Worm (Caenorhabditis elegans) whole organism, L2 larva: ENCODE results near the gene W10G11.2.
"Not testable (repeated sequence)": the region's sequence is repeated elsewhere in the genome, so short reads cannot be mapped to it uniquely, and the experiment has no call there.

Experiments
- C34F6.9 ChIP-seq: fragments of 150-350 bp; optimal IDR thresholded peaks from 2 replicates; lab custom pipeline; 2014; ENCODE audit warnings: missing biosample characterization, missing genetic modification characterization
- F13H6.1 ChIP-seq: sonication (generic microtip); optimal IDR thresholded peaks from 2 replicates; lab custom pipeline; 2016; ENCODE audit warnings: missing genetic modification characterization, missing compliant biosample characterization
- R02D3.7 ChIP-seq: fragments of 150-350 bp; optimal IDR thresholded peaks from 2 replicates; lab custom pipeline; 2014; ENCODE audit warnings: missing biosample characterization, missing genetic modification characterization
- Y55F3AM.14 ChIP-seq: fragments of 200-800 bp; sonication (Bioruptor generic); optimal IDR thresholded peaks from 2 replicates; lab custom pipeline; 2018; ENCODE audit warnings: mild to moderate bottlenecking, missing genetic modification characterization, missing compliant biosample characterization
- ZK546.5 ChIP-seq: sonication (generic microtip); optimal IDR thresholded peaks from 2 replicates; lab custom pipeline; 2017; ENCODE audit warnings: missing biosample characterization, missing genetic modification characterization
- alr-1 ChIP-seq: fragments of 150-350 bp; optimal IDR thresholded peaks from 2 replicates; lab custom pipeline; 2014; ENCODE audit warnings: missing biosample characterization, missing genetic modification characterization
- blmp-1 ChIP-seq: sonication (generic microtip); optimal IDR thresholded peaks from 2 replicates; lab custom pipeline; 2017; ENCODE audit warnings: missing genetic modification characterization, mild to moderate bottlenecking, missing compliant biosample characterization, antibody characterized with exemption, moderate library complexity; ENCODE audit not compliant: insufficient read depth
- ceh-16 ChIP-seq: fragments of 150-350 bp; optimal IDR thresholded peaks from 2 replicates; lab custom pipeline; 2014; ENCODE audit warnings: missing biosample characterization, missing genetic modification characterization
- crh-2 ChIP-seq: sonication (generic microtip); optimal IDR thresholded peaks from 2 replicates; lab custom pipeline; 2017; ENCODE audit warnings: missing biosample characterization, missing genetic modification characterization
- dmd-4 ChIP-seq: sonication (generic microtip); optimal IDR thresholded peaks from 2 replicates; lab custom pipeline; 2017; ENCODE audit warnings: missing biosample characterization, missing genetic modification characterization
- egl-27 ChIP-seq: sonication (generic microtip); optimal IDR thresholded peaks from 3 replicates; lab custom pipeline; 2017; ENCODE audit warnings: missing biosample characterization, missing genetic modification reagents, missing genetic modification characterization
- elt-1 ChIP-seq: fragments of 150-350 bp; optimal IDR thresholded peaks from 2 replicates; lab custom pipeline; 2014; ENCODE audit warnings: missing biosample characterization, missing genetic modification characterization
- fos-1 ChIP-seq: fragments of 150-350 bp; optimal IDR thresholded peaks from 2 replicates; lab custom pipeline; 2014; ENCODE audit warnings: missing biosample characterization, missing genetic modification characterization
- gmeb-1 ChIP-seq: fragments of 150-350 bp; optimal IDR thresholded peaks from 2 replicates; lab custom pipeline; 2014; ENCODE audit warnings: missing biosample characterization, missing genetic modification characterization
- lin-11 ChIP-seq: fragments of 150-350 bp; sonication (generic microtip); optimal IDR thresholded peaks from 2 replicates; lab custom pipeline; 2014; ENCODE audit warnings: missing biosample characterization, missing genetic modification characterization, inconsistent platforms, mixed read lengths
- lin-13 ChIP-seq: fragments of 150-350 bp; optimal IDR thresholded peaks from 2 replicates; lab custom pipeline; 2014; ENCODE audit warnings: missing biosample characterization, missing genetic modification reagents, missing genetic modification characterization
- lin-39 ChIP-seq: fragments of 150-350 bp; optimal IDR thresholded peaks from 2 replicates; lab custom pipeline; 2014; ENCODE audit warnings: missing biosample characterization, missing genetic modification reagents, missing genetic modification characterization
- lsy-2 ChIP-seq, 2 experiments: fragments of 150-350 bp in 1 of 2; sonication (generic microtip) in 1 of 2; optimal IDR thresholded peaks; 2 replicates each; lab custom pipeline; 2014 to 2017; ENCODE audit warnings: missing biosample characterization in 2 of 2, missing genetic modification characterization in 2 of 2
- mab-5 ChIP-seq: fragments of 150-350 bp; optimal IDR thresholded peaks from 2 replicates; lab custom pipeline; 2014; ENCODE audit warnings: missing biosample characterization, missing genetic modification characterization
- mbf-1 ChIP-seq: sonication (generic microtip); optimal IDR thresholded peaks from 2 replicates; lab custom pipeline; 2017; ENCODE audit warnings: missing biosample characterization, missing genetic modification characterization
- nhr-11 ChIP-seq: fragments of 150-350 bp; optimal IDR thresholded peaks from 2 replicates; lab custom pipeline; 2014; ENCODE audit warnings: missing biosample characterization, missing genetic modification characterization
- nhr-12 ChIP-seq: fragments of 150-350 bp; optimal IDR thresholded peaks from 2 replicates; lab custom pipeline; 2014; ENCODE audit warnings: missing biosample characterization, missing genetic modification characterization
- nhr-129 ChIP-seq: fragments of 150-350 bp; optimal IDR thresholded peaks from 2 replicates; lab custom pipeline; 2014; ENCODE audit warnings: missing biosample characterization, missing genetic modification characterization
- nhr-21 ChIP-seq: fragments of 150-350 bp; optimal IDR thresholded peaks from 2 replicates; lab custom pipeline; 2014; ENCODE audit warnings: missing biosample characterization, missing genetic modification characterization
- nhr-23 ChIP-seq: fragments of 150-350 bp; optimal IDR thresholded peaks from 2 replicates; lab custom pipeline; 2014; ENCODE audit warnings: missing biosample characterization, missing genetic modification reagents, missing genetic modification characterization
- nhr-237 ChIP-seq: fragments of 150-350 bp; optimal IDR thresholded peaks from 2 replicates; lab custom pipeline; 2014; ENCODE audit warnings: missing biosample characterization, missing genetic modification characterization
- nhr-25 ChIP-seq: fragments of 150-350 bp; sonication (generic microtip); optimal IDR thresholded peaks from 3 replicates; lab custom pipeline; 2014; ENCODE audit warnings: missing biosample characterization, missing genetic modification characterization
- skn-1 ChIP-seq: sonication (generic microtip); optimal IDR thresholded peaks from 2 replicates; lab custom pipeline; 2017; ENCODE audit warnings: missing biosample characterization, missing genetic modification characterization
- sma-3 ChIP-seq: sonication (generic microtip); optimal IDR thresholded peaks from 2 replicates; lab custom pipeline; 2016; ENCODE audit warnings: missing genetic modification reagents, missing genetic modification characterization, missing compliant biosample characterization
- sma-9 ChIP-seq, 2 experiments: fragments of 150-350 bp in 1 of 2; sonication (generic microtip) in 1 of 2; optimal IDR thresholded peaks; 2 replicates each; lab custom pipeline; 2014 to 2016; ENCODE audit warnings: missing genetic modification characterization in 2 of 2, mild to moderate bottlenecking in 1 of 2, missing biosample characterization in 1 of 2, missing compliant biosample characterization in 1 of 2, missing genetic modification reagents in 1 of 2, moderate library complexity in 1 of 2
- snpc-4 ChIP-seq: fragments of 150-350 bp; optimal IDR thresholded peaks from 2 replicates; lab custom pipeline; 2014; ENCODE audit warnings: missing biosample characterization, missing genetic modification characterization
- unc-39 ChIP-seq: fragments of 150-350 bp; optimal IDR thresholded peaks from 2 replicates; lab custom pipeline; 2014; ENCODE audit warnings: missing biosample characterization, missing genetic modification characterization
- unc-55 ChIP-seq: fragments of 150-350 bp; sonication (generic microtip); optimal IDR thresholded peaks from 3 replicates; lab custom pipeline; 2014; ENCODE audit warnings: missing biosample characterization, missing genetic modification reagents, missing genetic modification characterization
- unc-62 ChIP-seq: fragments of 150-350 bp; optimal IDR thresholded peaks from 2 replicates; lab custom pipeline; 2014; ENCODE audit warnings: missing biosample characterization, missing genetic modification reagents, missing genetic modification characterization
- zag-1 ChIP-seq: fragments of 150-350 bp; optimal IDR thresholded peaks from 2 replicates; lab custom pipeline; 2014; ENCODE audit warnings: missing biosample characterization, missing genetic modification characterization
- ztf-11 ChIP-seq: sonication (generic microtip); optimal IDR thresholded peaks from 2 replicates; lab custom pipeline; 2017; ENCODE audit warnings: missing biosample characterization, missing genetic modification characterization

The W10G11.2 gene

DNA sequence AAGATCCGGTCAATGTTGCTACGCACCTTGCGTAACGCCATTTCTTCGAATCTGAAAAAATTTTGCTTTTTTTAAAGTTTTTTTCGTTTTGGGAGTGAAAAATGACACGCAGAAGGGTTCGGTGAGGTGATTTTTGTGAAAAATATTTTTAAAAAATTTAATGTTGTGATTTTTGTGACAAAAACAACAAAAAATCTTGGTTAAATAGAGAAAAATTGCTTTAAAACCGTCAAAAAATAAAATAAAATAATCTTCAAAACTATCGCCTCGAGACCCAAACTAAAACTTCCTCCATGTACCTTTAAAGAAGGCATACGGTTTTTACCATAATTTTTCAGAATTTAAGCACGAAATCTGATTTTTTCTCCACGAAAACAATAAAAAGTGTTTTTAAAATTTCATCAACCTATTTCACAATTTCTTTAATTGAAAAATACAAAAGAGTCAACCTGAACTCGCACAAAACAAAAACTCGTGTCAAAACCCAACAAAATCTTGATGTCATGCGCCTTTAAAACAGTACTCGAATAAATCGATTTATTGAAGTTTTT is 15.0 kb downstream of the W10G11.2 start, which contains the start of gene apd-3:
apd-3 (minus strand) TSS at position 51 of the 551 bp plus-strand sequence.
- no peak for TF ChIP-seq nhr-23
- no peak for TF ChIP-seq lin-13 (GFP tag; lab: Kevin White, UChicago)
- TF ChIP-seq unc-62 (GFP tag; lab: Kevin White, UChicago), result no peak
- no peak for TF ChIP-seq egl-27 (tag; lab: Kevin White, UChicago)
- TF ChIP-seq skn-1, result no peak
- no peak for TF ChIP-seq Y55F3AM.14 (GFP tag; lab: Kevin White, UChicago)
- TF ChIP-seq nhr-12 (tag; lab: Kevin White, UChicago), result no peak
- TF ChIP-seq sma-3, result no peak
- TF ChIP-seq, all 48 proteins: peak for 0

DNA sequence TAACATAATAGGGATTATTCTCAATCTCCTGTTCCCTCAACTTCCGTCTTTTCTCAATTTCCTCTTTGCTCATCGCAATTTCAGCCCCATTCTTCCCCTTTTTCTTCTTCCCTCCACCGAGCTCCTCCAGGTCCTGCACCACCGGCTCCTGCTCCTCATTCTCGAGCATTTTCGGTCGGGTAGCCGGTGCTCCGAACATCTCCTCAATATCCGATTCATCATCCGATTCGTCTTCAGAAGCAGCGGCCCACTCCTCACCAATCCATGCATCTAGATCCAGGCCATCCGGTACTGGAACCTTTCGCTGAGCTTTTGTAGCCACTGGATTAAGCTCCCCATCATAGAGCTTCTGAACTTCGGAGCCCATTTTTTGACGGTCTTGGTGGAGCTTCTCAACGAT is 21.3 kb downstream of the W10G11.2 start:
- no peak for TF ChIP-seq ceh-16 (tag; lab: Kevin White, UChicago)
- TF ChIP-seq egl-27 (tag; lab: Kevin White, UChicago), result no peak

DNA sequence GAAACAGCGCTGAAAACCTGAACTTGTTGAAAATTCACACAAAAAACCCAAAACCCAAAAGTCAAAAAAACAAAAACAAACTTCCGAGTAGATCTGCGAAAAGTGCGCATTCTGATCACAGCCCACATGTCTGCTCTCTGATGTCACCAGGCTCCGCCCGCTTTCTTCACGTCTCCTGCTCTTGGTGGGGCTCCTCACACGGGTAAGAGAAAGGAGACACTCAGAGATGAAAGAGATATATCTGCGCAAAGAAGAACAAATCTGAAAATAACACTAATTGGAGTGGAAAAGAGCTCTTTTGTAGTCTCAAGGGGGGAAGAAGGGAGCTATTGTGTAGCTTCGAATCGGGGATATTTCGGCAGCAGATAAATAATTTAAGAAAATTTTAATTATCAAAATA is 33.2 kb downstream of the W10G11.2 start, which contains the start of gene ncs-6:
ncs-6 (minus strand) TSS at position 261 of the 400 bp plus-strand sequence.
- TF ChIP-seq nhr-21 (tag; lab: Kevin White, UChicago) (no peak), C34F6.9 (peak; percentile 7)
- TF ChIP-seq, all 48 proteins: peak for 1

DNA sequence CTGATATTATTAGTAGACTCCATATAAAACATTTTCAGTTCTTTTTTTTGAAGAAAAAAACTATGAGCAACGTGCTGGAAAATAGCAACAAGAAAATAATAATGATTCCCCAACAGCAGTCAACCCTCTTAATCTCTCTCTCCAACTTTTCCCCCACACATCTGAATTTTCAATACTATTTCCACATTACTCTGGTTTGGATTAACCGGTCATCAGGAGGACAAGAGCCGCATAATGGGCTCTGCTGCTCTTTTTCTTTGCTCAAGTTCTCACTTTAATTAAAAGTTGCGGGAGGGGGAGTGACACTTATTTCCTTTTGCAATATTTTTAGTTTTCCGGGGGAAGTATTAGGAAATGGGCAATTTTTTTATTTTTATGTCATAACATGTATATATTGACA is 34.0 kb downstream of the W10G11.2 start:
- TF ChIP-seq egl-27 (tag; lab: Kevin White, UChicago) (no peak), nhr-129 (tag; lab: Kevin White, UChicago) (no peak), snpc-4 (tag; lab: Kevin White, UChicago) (no peak), dmd-4 (tag; lab: Kevin White, UChicago) (no peak), sma-9 (GFP tag; optimal IDR thresholded peaks at IDR 0.05; lab: Kevin White, UChicago) (no peak), sma-9 (tag; optimal IDR thresholded peaks at IDR 0.05; lab: Kevin White, UChicago) (no peak), unc-39 (tag; lab: Kevin White, UChicago) (no peak), blmp-1 (no peak), nhr-11 (tag; lab: Kevin White, UChicago) (no peak), zag-1 (tag; lab: Kevin White, UChicago) (no peak), gmeb-1 (tag; lab: Kevin White, UChicago) (no peak), alr-1 (tag; lab: Kevin White, UChicago) (no peak), unc-55 (GFP tag; lab: Kevin White, UChicago) (no peak), nhr-237 (tag; lab: Kevin White, UChicago) (no peak), nhr-23 (no peak), lin-39 (tag; lab: Kevin White, UChicago) (no peak), R02D3.7 (no peak), lin-13 (GFP tag; lab: Kevin White, UChicago) (no peak), ztf-11 (tag; lab: Kevin White, UChicago) (no peak)

DNA sequence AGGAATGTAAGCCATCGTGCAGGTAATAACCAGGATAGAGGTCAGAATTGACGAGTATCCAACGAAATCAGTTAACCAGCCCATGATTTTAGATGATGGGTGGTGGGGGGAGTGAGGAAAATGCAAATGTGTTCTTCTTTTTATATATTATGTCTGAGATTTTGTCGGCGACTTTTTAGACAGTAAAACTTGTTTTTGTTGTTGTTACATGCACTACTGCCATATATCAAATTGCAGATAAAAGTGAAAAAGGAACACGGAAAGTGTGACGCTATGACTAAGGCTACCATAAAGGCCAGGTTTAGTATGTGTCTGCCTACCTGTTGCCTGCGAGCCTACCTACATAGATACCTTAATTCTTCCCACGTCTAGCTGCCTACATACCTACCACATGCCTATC is 37.4 kb downstream of the W10G11.2 start, which contains the start of gene col-72:
col-72 (minus strand) TSS at position 101 of the 400 bp plus-strand sequence.
- TF ChIP-seq mab-5 (tag; lab: Kevin White, UChicago), result no peak
- TF ChIP-seq nhr-12 (tag; lab: Kevin White, UChicago), result no peak
- no peak for TF ChIP-seq mbf-1
- TF ChIP-seq ztf-11 (tag; lab: Kevin White, UChicago), result no peak
- no peak for TF ChIP-seq sma-3
- no peak for TF ChIP-seq dmd-4 (tag; lab: Kevin White, UChicago)
- TF ChIP-seq lin-11 (tag; lab: Kevin White, UChicago), result no peak
- TF ChIP-seq fos-1 (tag; lab: Kevin White, UChicago), result no peak
- TF ChIP-seq elt-1, result no peak
- no peak for TF ChIP-seq lsy-2 (tag; optimal IDR thresholded peaks at IDR 0.05; lab: Kevin White, UChicago)

DNA sequence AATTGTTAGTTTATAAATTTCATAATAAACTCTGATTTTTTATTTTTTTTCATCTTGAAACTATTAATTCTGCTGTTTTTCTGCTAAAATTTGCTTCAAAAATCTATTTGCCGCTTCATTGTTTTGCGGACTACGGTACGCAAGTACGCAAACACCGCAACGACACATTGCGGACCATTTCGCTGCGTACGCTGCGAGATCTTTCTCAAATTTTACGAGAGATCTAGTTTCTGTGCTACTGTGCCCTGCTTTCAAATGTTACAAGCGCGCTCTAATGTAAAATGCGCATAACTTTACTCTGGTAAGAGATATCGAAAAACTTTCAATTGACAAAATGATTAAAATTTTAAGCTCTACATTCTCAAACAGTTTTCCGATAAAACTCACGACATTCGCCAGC is 37.9 kb downstream of the W10G11.2 start:
- peak; percentile 48 for TF ChIP-seq gmeb-1 (tag; lab: Kevin White, UChicago)
- peak; percentile 61 for TF ChIP-seq nhr-25
- peak; percentile 68 for TF ChIP-seq C34F6.9
- TF ChIP-seq zag-1 (tag; lab: Kevin White, UChicago), result peak; percentile 20
- TF ChIP-seq unc-55 (GFP tag; lab: Kevin White, UChicago), result peak; percentile 87
- TF ChIP-seq ZK546.5, result peak; percentile 6
- TF ChIP-seq F13H6.1, result peak; percentile 56
- peak; percentile 73 for TF ChIP-seq nhr-129 (tag; lab: Kevin White, UChicago)
- peak; percentile 4 for TF ChIP-seq lin-11 (tag; lab: Kevin White, UChicago)
- TF ChIP-seq sma-3, result peak; percentile 32
- TF ChIP-seq sma-9 (GFP tag; optimal IDR thresholded peaks at IDR 0.05; lab: Kevin White, UChicago), result peak; percentile 55
- TF ChIP-seq sma-9 (tag; optimal IDR thresholded peaks at IDR 0.05; lab: Kevin White, UChicago), result not testable (repeated sequence)
- TF ChIP-seq crh-2 (tag; lab: Kevin White, UChicago), result peak; percentile 43
- TF ChIP-seq lsy-2 (tag; optimal IDR thresholded peaks at IDR 0.05; lab: Kevin White, UChicago), result peak; percentile 89 to 97
- peak; percentile 67 for TF ChIP-seq lin-13 (GFP tag; lab: Kevin White, UChicago)
